Fruit fly (Drosophila melanogaster): Measurements from ENCODE around the gene CG31819.

CG31819 gene

DNA sequence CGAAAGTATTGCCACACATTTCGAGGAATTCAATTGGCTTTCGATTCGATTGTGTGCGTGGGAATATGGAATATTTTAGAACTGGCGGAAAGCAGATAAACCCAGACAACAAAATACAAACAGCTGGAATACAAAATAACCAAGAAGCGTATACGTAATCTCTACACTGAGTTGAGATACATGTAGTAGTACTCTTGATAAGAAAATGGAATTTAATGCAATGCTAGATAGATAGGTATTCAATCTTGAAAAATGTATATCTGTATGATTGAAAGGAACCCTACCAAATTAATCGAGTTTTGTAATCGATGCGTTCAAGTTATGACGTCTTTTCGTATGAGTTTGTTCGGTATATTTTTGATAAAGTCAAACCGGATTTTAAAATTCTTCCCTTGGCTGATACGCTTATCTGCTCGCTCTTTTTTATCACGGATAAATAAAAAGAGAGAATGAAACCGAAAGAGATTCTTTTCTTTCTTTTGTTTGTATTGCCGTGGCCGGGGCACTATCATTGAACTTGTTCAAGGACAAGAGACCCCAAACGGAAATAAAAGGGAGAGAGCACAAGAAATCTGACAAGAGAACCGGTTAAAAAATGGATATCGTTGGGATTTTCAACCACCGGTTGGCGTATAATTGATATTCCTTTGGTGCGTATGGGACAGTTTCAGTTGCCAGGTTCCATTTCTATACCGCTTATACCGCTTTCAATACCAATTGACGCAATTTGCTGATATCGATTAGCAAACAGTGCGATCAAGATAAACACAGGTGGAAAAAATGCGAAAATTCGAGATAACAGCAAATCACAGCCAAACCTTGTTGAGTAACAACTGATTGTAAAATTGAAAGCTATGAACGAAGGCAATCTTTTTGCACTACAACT, 44.2 kb downstream of the CG31819 start:
- TF ChIP-seq CG16779 (tag; optimal IDR thresholded peaks at IDR 0.05) (no peak), spab (GFP tag; optimal IDR thresholded peaks at IDR 0.05) (peak; percentile 23), Smox (GFP tag; optimal IDR thresholded peaks at IDR 0.05) (no peak), Eip93F (GFP tag; optimal IDR thresholded peaks at IDR 0.05) (peak; percentile 2), CG3032 (tag; optimal IDR thresholded peaks at IDR 0.05) (no peak), fd85E (GFP tag; optimal IDR thresholded peaks at IDR 0.05) (no peak), achi (GFP tag; optimal IDR thresholded peaks at IDR 0.05) (no peak), vri (GFP tag; optimal IDR thresholded peaks at IDR 0.05) (peak; percentile 96), ss (GFP tag; optimal IDR thresholded peaks at IDR 0.05) (peak; percentile 46 to 69), CG11762 (GFP tag; optimal IDR thresholded peaks at IDR 0.05; ENCODE audit: insufficient read depth) (no peak), Eip78C (GFP tag) (peak; percentile 73), CG1621 (tag; optimal IDR thresholded peaks at IDR 0.05) (peak; percentile 64), salr (GFP tag; optimal IDR thresholded peaks at IDR 0.05) (no peak), Met (GFP tag; optimal IDR thresholded peaks at IDR 0.05) (no peak), esn (GFP tag; optimal IDR thresholded peaks at IDR 0.05) (no peak), Eip75B (GFP tag; optimal IDR thresholded peaks at IDR 0.05) (no peak), acj6 (GFP tag; optimal IDR thresholded peaks at IDR 0.05) (no peak), CG6276 (GFP tag; optimal IDR thresholded peaks at IDR 0.05) (no peak), CG6163 (GFP tag; IDR thresholded peaks at IDR 0.05) (no peak), CG9139 (GFP tag; optimal IDR thresholded peaks at IDR 0.05) (peak; percentile 35), Ets96B (tag; optimal IDR thresholded peaks at IDR 0.05) (peak; percentile 22), Blimp-1 (GFP tag; optimal IDR thresholded peaks at IDR 0.05) (peak; percentile 75), topi (GFP tag; optimal IDR thresholded peaks at IDR 0.05) (no peak), CG8632 (GFP tag; optimal IDR thresholded peaks at IDR 0.05) (no peak), CG15336 (GFP tag; IDR thresholded peaks at IDR 0.05) (no peak), CG6854 (GFP tag; optimal IDR thresholded peaks at IDR 0.05) (peak; percentile 51), Hr39 (GFP tag; optimal IDR thresholded peaks at IDR 0.05) (no peak), Sox102F (GFP tag; optimal IDR thresholded peaks at IDR 0.05) (peak; percentile 3), eg (GFP tag; IDR thresholded peaks at IDR 0.05) (no peak), CG4318 (GFP tag; optimal IDR thresholded peaks at IDR 0.05) (no peak), CG6808 (GFP tag; optimal IDR thresholded peaks at IDR 0.05) (peak; percentile 59), dac (GFP tag; optimal IDR thresholded peaks at IDR 0.05) (no peak), svp (GFP tag) (no peak), fkh (GFP tag; optimal IDR thresholded peaks at IDR 0.05) (peak; percentile 25)

DNA sequence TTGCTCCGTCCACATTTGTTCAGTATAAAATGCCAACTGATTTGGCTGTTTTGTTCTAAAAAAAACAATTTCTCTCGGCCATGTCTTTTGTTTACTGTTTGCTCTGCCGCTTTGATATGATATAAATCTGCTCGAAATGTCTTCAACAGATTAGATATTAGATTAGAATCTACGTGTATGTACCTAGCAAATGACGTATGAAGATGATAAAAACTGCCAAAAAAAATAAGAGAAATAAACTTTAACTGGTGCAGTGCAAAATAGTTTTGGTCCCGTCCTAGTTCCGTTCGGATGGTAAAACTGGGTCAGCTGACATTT, 44.8 kb downstream of the CG31819 start:
- TF ChIP-seq Sox102F (GFP tag; optimal IDR thresholded peaks at IDR 0.05) = no peak
- no peak for TF ChIP-seq CG7368 (GFP tag; optimal IDR thresholded peaks at IDR 0.05)
- TF ChIP-seq CG10631 (GFP tag; optimal IDR thresholded peaks at IDR 0.05) = no peak
- TF ChIP-seq eg (GFP tag; IDR thresholded peaks at IDR 0.05) = no peak
- no peak for TF ChIP-seq lz (GFP tag; optimal IDR thresholded peaks at IDR 0.05)
- no peak for TF ChIP-seq CG3032 (tag; optimal IDR thresholded peaks at IDR 0.05)
- TF ChIP-seq CG16779 (tag; optimal IDR thresholded peaks at IDR 0.05) = no peak
- peak; percentile 32 for TF ChIP-seq fkh (GFP tag; optimal IDR thresholded peaks at IDR 0.05)
